Fruit fly (Drosophila melanogaster) whole organism, adult: Measurements from ENCODE around the gene CG14662.
A peak's percentile ranks its signal among the peaks of the same experiment; 100 is the strongest.

Experiments
- CG11617 ChIP-seq: fragments of 200-800 bp; sonication (Bioruptor generic); optimal IDR thresholded peaks from 2 replicates; lab custom pipeline; 2017; ENCODE audit warnings: mild to moderate bottlenecking, missing biosample characterization, missing genetic modification reagents, missing genetic modification characterization
- CG14711 ChIP-seq: fragments of 200-800 bp; sonication (Bioruptor generic); optimal IDR thresholded peaks from 2 replicates; lab custom pipeline; 2018; ENCODE audit warnings: missing biosample characterization, mild to moderate bottlenecking, missing genetic modification characterization, moderate library complexity
- CG1620 ChIP-seq: fragments of 200-800 bp; sonication (Bioruptor generic); optimal IDR thresholded peaks from 2 replicates; lab custom pipeline; 2016; ENCODE audit warnings: missing biosample characterization, missing genetic modification characterization
- CG7045 ChIP-seq: fragments of 200-800 bp; sonication (Bioruptor generic); optimal IDR thresholded peaks from 2 replicates; lab custom pipeline; 2017; ENCODE audit warnings: missing biosample characterization, mild to moderate bottlenecking, missing genetic modification characterization
- CG7101 ChIP-seq: fragments of 200-800 bp; sonication (Bioruptor generic); optimal IDR thresholded peaks from 2 replicates; lab custom pipeline; 2018; ENCODE audit warnings: missing biosample characterization, mild to moderate bottlenecking, missing genetic modification characterization, moderate library complexity
- Clk ChIP-seq: fragments of 200-800 bp; sonication (Bioruptor generic); optimal IDR thresholded peaks from 2 replicates; lab custom pipeline; 2017; ENCODE audit warnings: missing biosample characterization, missing genetic modification characterization
- Crg-1 ChIP-seq: fragments of 200-800 bp; sonication (Bioruptor generic); optimal IDR thresholded peaks from 2 replicates; lab custom pipeline; 2016; ENCODE audit warnings: missing biosample characterization, missing genetic modification characterization
- Hr96 ChIP-seq: fragments of 200-800 bp; sonication (Bioruptor generic); optimal IDR thresholded peaks from 2 replicates; lab custom pipeline; 2016; ENCODE audit warnings: missing biosample characterization, missing genetic modification characterization
- bab1 ChIP-seq: fragments of 200-800 bp; sonication (Bioruptor generic); optimal IDR thresholded peaks from 3 replicates; lab custom pipeline; 2019; ENCODE audit warnings: missing biosample characterization, mild to moderate bottlenecking, missing genetic modification characterization, moderate library complexity
- cic ChIP-seq: fragments of 200-800 bp; sonication (Bioruptor generic); optimal IDR thresholded peaks from 2 replicates; lab custom pipeline; 2017; ENCODE audit warnings: missing biosample characterization, mild to moderate bottlenecking, missing genetic modification characterization, moderate library complexity
- cnc ChIP-seq, 2 experiments: fragments of >200 bp; optimal IDR thresholded peaks; 2 replicates each; lab custom pipeline; 2017
- kay ChIP-seq: fragments of 200-800 bp; sonication (Bioruptor generic); peaks from one replicate; lab custom pipeline; 2016; ENCODE audit warnings: missing biosample characterization, missing genetic modification characterization, borderline replicate concordance
- pad ChIP-seq: fragments of 200-800 bp; sonication (Bioruptor generic); optimal IDR thresholded peaks from 3 replicates; lab custom pipeline; 2017; ENCODE audit warnings: missing biosample characterization, missing genetic modification characterization, mild to moderate bottlenecking, moderate library complexity, missing genetic modification reagents
- toe ChIP-seq: fragments of 200-800 bp; sonication (Bioruptor generic); optimal IDR thresholded peaks from 2 replicates; lab custom pipeline; 2016; ENCODE audit warnings: missing biosample characterization, missing genetic modification characterization

dm6 chr3R:5016280-5016679, 32.2 kb upstream of the CG14662 start:
- TF ChIP-seq Hr96: no peak
- no peak for TF ChIP-seq CG7045 (GFP tag; lab: Kevin White, UChicago)
- no peak for TF ChIP-seq CG14711 (tag; lab: Kevin White, UChicago)
- TF ChIP-seq CG1620: no peak
- TF ChIP-seq Clk (GFP tag; lab: Kevin White, UChicago): no peak
- TF ChIP-seq kay (GFP tag; lab: Kevin White, UChicago): no peak
- TF ChIP-seq toe: no peak
- TF ChIP-seq CG7101 (tag; lab: Kevin White, UChicago): peak; percentile 5
- no peak for TF ChIP-seq Crg-1 (GFP tag; lab: Kevin White, UChicago)
- no peak for TF ChIP-seq bab1
- TF ChIP-seq CG11617 (GFP tag; lab: Kevin White, UChicago): no peak
- no peak for TF ChIP-seq pad (GFP tag; lab: Kevin White, UChicago)
- no peak for TF ChIP-seq cic (GFP tag; lab: Kevin White, UChicago)
- no peak for TF ChIP-seq cnc (optimal IDR thresholded peaks at IDR 0.05; lab: Kevin White, UChicago)
